Worm (Caenorhabditis elegans) whole organism, L1 larva: Measurements from ENCODE around the gene F29G9.1.
"Not testable (repeated sequence)": the region's sequence is repeated elsewhere in the genome, so short reads cannot be mapped to it uniquely, and the experiment has no call there.

ENCODE experiments used
- C34B4.2 ChIP-seq: sonication (generic microtip); optimal IDR thresholded peaks from 2 replicates; lab custom pipeline; 2017; ENCODE audit warnings: mild to moderate bottlenecking, missing genetic modification characterization, missing compliant biosample characterization
- alr-1 ChIP-seq: fragments of 200-800 bp; sonication (Bioruptor generic); optimal IDR thresholded peaks from 2 replicates; lab custom pipeline; 2018; ENCODE audit warnings: borderline replicate concordance, mild to moderate bottlenecking, missing genetic modification characterization, missing compliant biosample characterization
- aly-2 ChIP-seq: fragments of 150-350 bp; optimal IDR thresholded peaks from 2 replicates; lab custom pipeline; 2014; ENCODE audit warnings: missing biosample characterization, missing genetic modification characterization
- ceh-63 ChIP-seq: fragments of 200-800 bp; sonication (Bioruptor generic); optimal IDR thresholded peaks from 2 replicates; lab custom pipeline; 2018; ENCODE audit warnings: mild to moderate bottlenecking, missing genetic modification characterization, missing compliant biosample characterization
- ceh-88 ChIP-seq: fragments of 200-800 bp; sonication (Bioruptor generic); IDR thresholded peaks from 2 replicates; pipeline ENCODE4 v1.3.6; 2022; ENCODE audit warnings: missing genetic modification characterization, missing compliant biosample characterization
- ceh-90 ChIP-seq: sonication (generic microtip); optimal IDR thresholded peaks from 2 replicates; lab custom pipeline; 2016; ENCODE audit warnings: missing genetic modification characterization, missing compliant biosample characterization
- ces-1 ChIP-seq: fragments of 150-350 bp; optimal IDR thresholded peaks from 2 replicates; lab custom pipeline; 2014; ENCODE audit warnings: missing biosample characterization, missing genetic modification reagents, missing genetic modification characterization
- dsc-1 ChIP-seq: sonication (generic microtip); optimal IDR thresholded peaks from 2 replicates; lab custom pipeline; 2016; ENCODE audit warnings: mild to moderate bottlenecking, missing genetic modification characterization, missing compliant biosample characterization
- efl-1 ChIP-seq, 4 experiments: fragments of 150-350 bp; optimal IDR thresholded peaks in 3 of 4; peaks in 1 of 4; 1 replicate in 1 of 4; 2 replicates in 3 of 4; lab custom pipeline; 2014; ENCODE audit warnings: missing biosample characterization in 2 of 4, missing genetic modification characterization in 2 of 4, missing genetic modification reagents in 2 of 4
- egl-13 ChIP-seq: sonication (generic microtip); optimal IDR thresholded peaks from 2 replicates; lab custom pipeline; 2016; ENCODE audit warnings: missing genotype, missing genetic modification reagents, missing genetic modification characterization, missing compliant biosample characterization
- egl-27 ChIP-seq, 2 experiments: fragments of 150-350 bp in 1 of 2; sonication (generic microtip); optimal IDR thresholded peaks; 3 replicates each; lab custom pipeline; 2017 to 2018; ENCODE audit warnings: missing biosample characterization in 2 of 2, missing genetic modification characterization in 2 of 2, missing genetic modification reagents in 2 of 2
- ets-5 ChIP-seq: fragments of 200-800 bp; sonication (Bioruptor generic); IDR thresholded peaks from 2 replicates; pipeline ENCODE4 v1.3.6; 2022; ENCODE audit warnings: missing genetic modification characterization, missing compliant biosample characterization
- fkh-10 ChIP-seq: sonication (generic microtip); optimal IDR thresholded peaks from 2 replicates; lab custom pipeline; 2017; ENCODE audit warnings: missing biosample characterization, missing genetic modification reagents, missing genetic modification characterization
- fkh-4 ChIP-seq: sonication (generic microtip); optimal IDR thresholded peaks from 2 replicates; lab custom pipeline; 2016; ENCODE audit warnings: missing compliant biosample characterization, missing genetic modification characterization, borderline replicate concordance
- fkh-8 ChIP-seq: sonication (generic microtip); optimal IDR thresholded peaks from 2 replicates; lab custom pipeline; 2016; ENCODE audit warnings: mild to moderate bottlenecking, missing genetic modification characterization, missing compliant biosample characterization
- fos-1 ChIP-seq: fragments of 150-350 bp; optimal IDR thresholded peaks from 2 replicates; lab custom pipeline; 2014; ENCODE audit warnings: missing biosample characterization, missing genetic modification characterization
- grh-1 ChIP-seq: fragments of 200-800 bp; sonication (Bioruptor generic); IDR thresholded peaks from 2 replicates; pipeline ENCODE4 v1.3.6; 2022; ENCODE audit warnings: missing genetic modification reagents, missing genetic modification characterization, missing compliant biosample characterization
- hlh-17 ChIP-seq: fragments of 200-800 bp; sonication (Bioruptor generic); optimal IDR thresholded peaks from 2 replicates; lab custom pipeline; 2018; ENCODE audit warnings: missing genetic modification characterization, mild to moderate bottlenecking, missing compliant biosample characterization, moderate library complexity, borderline replicate concordance
- hpl-2 ChIP-seq: fragments of 150-350 bp; optimal IDR thresholded peaks from 2 replicates; lab custom pipeline; 2014; ENCODE audit warnings: missing biosample characterization, missing genetic modification reagents, missing genetic modification characterization
- irx-1 ChIP-seq: sonication (generic microtip); optimal IDR thresholded peaks from 2 replicates; lab custom pipeline; 2016; ENCODE audit warnings: missing genetic modification characterization, missing compliant biosample characterization
- isw-1 ChIP-seq: fragments of 200-800 bp; sonication (Bioruptor generic); IDR thresholded peaks from 2 replicates; pipeline ENCODE4 v1.3.6; 2022; ENCODE audit warnings: missing genetic modification characterization, missing compliant biosample characterization
- lin-15B ChIP-seq: fragments of 150-350 bp; sonication (generic microtip); optimal IDR thresholded peaks from 3 replicates; lab custom pipeline; 2014; ENCODE audit warnings: missing biosample characterization, missing genetic modification characterization
- lin-35 ChIP-seq, 2 experiments: fragments of 150-350 bp; optimal IDR thresholded peaks; 2 replicates each; lab custom pipeline; 2014; ENCODE audit warnings: missing biosample characterization in 2 of 2, missing genetic modification characterization in 2 of 2, missing genetic modification reagents in 2 of 2
- lin-39 ChIP-seq: fragments of 150-350 bp; optimal IDR thresholded peaks from 2 replicates; lab custom pipeline; 2014; ENCODE audit warnings: missing biosample characterization, missing genetic modification reagents, missing genetic modification characterization
- lir-3 ChIP-seq: sonication (generic microtip); optimal IDR thresholded peaks from 2 replicates; lab custom pipeline; 2016; ENCODE audit warnings: mild to moderate bottlenecking, missing genetic modification characterization, moderate library complexity, missing compliant biosample characterization; ENCODE audit not compliant: poor library complexity
- lsy-2 ChIP-seq, 2 experiments: fragments of 150-350 bp; optimal IDR thresholded peaks; 2 replicates each; lab custom pipeline; 2014; ENCODE audit warnings: missing biosample characterization in 2 of 2, missing genetic modification characterization in 2 of 2
- mab-9 ChIP-seq: fragments of 200-800 bp; sonication (Bioruptor generic); IDR thresholded peaks from 2 replicates; pipeline ENCODE4 v1.3.6; 2022; ENCODE audit warnings: missing genetic modification reagents, missing genetic modification characterization, missing compliant biosample characterization
- mdl-1 ChIP-seq, 2 experiments: fragments of 150-350 bp; optimal IDR thresholded peaks; 2 replicates each; lab custom pipeline; 2014 to 2017; ENCODE audit warnings: missing biosample characterization in 2 of 2, missing genetic modification characterization in 2 of 2, inconsistent platforms in 1 of 2
- mef-2 ChIP-seq: fragments of 150-350 bp; optimal IDR thresholded peaks from 2 replicates; lab custom pipeline; 2014; ENCODE audit warnings: missing biosample characterization, missing genetic modification characterization
- mep-1 ChIP-seq: fragments of 150-350 bp; optimal IDR thresholded peaks from 2 replicates; lab custom pipeline; 2014; ENCODE audit warnings: missing biosample characterization, missing genetic modification characterization
- nhr-19 ChIP-seq: fragments of 200-800 bp; sonication (Bioruptor generic); conservative IDR thresholded peaks from 2 replicates; pipeline ENCODE4 v1.3.6; 2022; ENCODE audit warnings: missing genetic modification characterization, missing compliant biosample characterization
- nhr-28 ChIP-seq: fragments of 150-350 bp; optimal IDR thresholded peaks from 2 replicates; lab custom pipeline; 2014; ENCODE audit warnings: missing biosample characterization, missing genetic modification characterization
- nhr-71 ChIP-seq: sonication (generic microtip); optimal IDR thresholded peaks from 2 replicates; lab custom pipeline; 2016; ENCODE audit warnings: mild to moderate bottlenecking, missing genetic modification characterization, moderate library complexity, missing compliant biosample characterization
- nhr-76 ChIP-seq: sonication (generic microtip); optimal IDR thresholded peaks from 2 replicates; lab custom pipeline; 2017; ENCODE audit warnings: missing biosample characterization, missing genetic modification characterization
- nhr-77 ChIP-seq: fragments of 150-350 bp; optimal IDR thresholded peaks from 2 replicates; lab custom pipeline; 2014; ENCODE audit warnings: missing biosample characterization, missing genetic modification characterization
- nhr-84 ChIP-seq: sonication (generic microtip); optimal IDR thresholded peaks from 2 replicates; lab custom pipeline; 2017; ENCODE audit warnings: missing biosample characterization, missing genetic modification characterization
- nhr-85 ChIP-seq: sonication (generic microtip); peaks from one replicate; lab custom pipeline; 2016; ENCODE audit warnings: missing genetic modification characterization, inconsistent platforms, missing compliant biosample characterization
- pag-3 ChIP-seq: sonication (generic microtip); optimal IDR thresholded peaks from 2 replicates; lab custom pipeline; 2017; ENCODE audit warnings: missing genetic modification characterization, mild to moderate bottlenecking, missing compliant biosample characterization, antibody characterized with exemption, borderline replicate concordance; ENCODE audit not compliant: insufficient read depth
- rnt-1 ChIP-seq: sonication (generic microtip); optimal IDR thresholded peaks from 2 replicates; lab custom pipeline; 2016; ENCODE audit warnings: mild to moderate bottlenecking, missing genetic modification characterization, moderate library complexity, missing compliant biosample characterization
- skn-1 ChIP-seq: fragments of 150-350 bp; optimal IDR thresholded peaks from 2 replicates; lab custom pipeline; 2014; ENCODE audit warnings: missing biosample characterization, missing genetic modification characterization
- sptf-1 ChIP-seq: fragments of 150-350 bp; optimal IDR thresholded peaks from 2 replicates; lab custom pipeline; 2014; ENCODE audit warnings: missing biosample characterization, missing genetic modification characterization
- tbx-2 ChIP-seq: sonication (generic microtip); optimal IDR thresholded peaks from 2 replicates; lab custom pipeline; 2016; ENCODE audit warnings: missing genetic modification characterization, missing compliant biosample characterization
- unc-30 ChIP-seq: sonication (generic microtip); optimal IDR thresholded peaks from 2 replicates; lab custom pipeline; 2017; ENCODE audit warnings: missing biosample characterization, missing genetic modification characterization
- vab-15 ChIP-seq: sonication (generic microtip); optimal IDR thresholded peaks from 2 replicates; lab custom pipeline; 2017; ENCODE audit warnings: missing genotype, mild to moderate bottlenecking, missing genetic modification characterization, missing compliant biosample characterization
- zag-1 ChIP-seq: fragments of 150-350 bp; optimal IDR thresholded peaks from 2 replicates; lab custom pipeline; 2014; ENCODE audit warnings: missing biosample characterization, missing genetic modification characterization
- ztf-11 ChIP-seq, 2 experiments: sonication (generic microtip); optimal IDR thresholded peaks; 2 replicates each; lab custom pipeline; 2016 to 2017; ENCODE audit warnings: missing genetic modification characterization in 2 of 2, missing biosample characterization in 1 of 2, missing compliant biosample characterization in 1 of 2

The F29G9.1 gene

DNA sequence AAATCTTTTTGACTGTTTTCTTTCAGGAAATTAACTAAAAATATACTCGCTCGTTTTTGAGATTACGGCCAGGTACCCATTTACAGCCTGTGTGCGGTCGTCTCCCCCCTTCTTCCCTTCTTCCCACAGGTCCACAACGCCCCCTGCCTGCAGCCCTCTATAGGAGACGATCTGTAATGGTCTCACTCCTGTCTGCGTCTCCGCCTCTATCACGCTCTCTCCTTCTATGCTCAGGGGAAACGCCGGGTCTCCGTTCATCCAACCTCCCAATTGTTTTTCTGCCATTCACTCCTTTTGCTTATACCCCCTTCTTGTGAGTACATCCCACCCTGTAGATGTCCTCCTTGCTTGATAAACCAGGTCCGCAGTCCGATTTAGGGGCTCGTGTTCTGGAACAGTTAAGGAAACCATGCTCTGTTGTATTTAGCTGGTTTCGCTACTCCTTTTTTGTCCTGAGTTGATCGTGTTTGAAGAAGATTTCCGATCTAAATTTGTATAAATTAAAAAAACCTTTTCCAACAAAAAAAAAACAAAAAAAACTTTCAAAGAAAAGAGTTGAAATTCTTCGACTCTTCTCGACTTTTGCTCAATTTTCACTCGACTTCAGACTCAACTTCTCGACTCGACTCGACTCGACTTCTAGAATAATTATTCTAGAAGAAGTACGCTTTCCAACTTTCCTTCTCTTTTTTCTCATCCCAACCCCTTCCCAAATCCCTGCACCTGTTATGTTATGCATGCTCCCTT, at the start of gene F29G9.1:
Gene F29G9.1 (plus strand): TSS at position 697 of the 747 bp plus-strand sequence.
- TF ChIP-seq egl-27 (tag; optimal IDR thresholded peaks at IDR 0.05; lab: Kevin White, UChicago); ces-1; mdl-1 (tag; optimal IDR thresholded peaks at IDR 0.05; lab: Kevin White, UChicago): not testable (repeated sequence)

ce11 chrV:5990383-5990782, 48.5 kb upstream of the F29G9.1 start, which contains the start of gene fut-8:
fut-8 (minus strand) TSS chrV:5990483.
- TF ChIP-seq dsc-1 (tag; lab: Kevin White, UChicago) = peak; percentile 43
- TF ChIP-seq C34B4.2 (tag; lab: Kevin White, UChicago) = no peak
- no peak for TF ChIP-seq nhr-85 (tag; lab: Kevin White, UChicago)

- TF ChIP-seq irx-1 (no peak), mep-1 (tag; lab: Kevin White, UChicago) (peak; percentile 78), grh-1 (GFP tag; lab: Robert Waterston, UW) (no peak), lsy-2 (tag; optimal IDR thresholded peaks at IDR 0.05; lab: Kevin White, UChicago) (peak; percentile 34 to 62), isw-1 (GFP tag; lab: Robert Waterston, UW) (peak; percentile 30; the same call in 1 of the 2 replicates), skn-1 (tag; lab: Kevin White, UChicago) (peak; percentile 0), zag-1 (tag; lab: Kevin White, UChicago) (no peak), sptf-1 (tag; lab: Kevin White, UChicago) (no peak), pag-3 (tag; lab: Kevin White, UChicago) (no peak), egl-13 (peak; percentile 19), nhr-71 (tag; lab: Kevin White, UChicago) (peak; percentile 67), nhr-28 (tag; lab: Kevin White, UChicago) (no peak), efl-1 (optimal IDR thresholded peaks at IDR 0.05; lab: Kevin White, UChicago) (peak; percentile 42 to 50), efl-1 (GFP tag; optimal IDR thresholded peaks at IDR 0.05 in 1 of 2; lab: Kevin White, UChicago) (peak; percentile 11 to 20), mab-9 (no peak), lin-15B (tag; lab: Kevin White, UChicago) (no peak), tbx-2 (tag; lab: Kevin White, UChicago) (peak; percentile 55), nhr-76 (no peak), fkh-10 (GFP tag; lab: Kevin White, UChicago) (peak; percentile 46), lir-3 (no peak), hlh-17 (no peak), fkh-4 (tag; lab: Kevin White, UChicago) (no peak), nhr-77 (tag; lab: Kevin White, UChicago) (no peak), nhr-84 (tag; lab: Kevin White, UChicago) (no peak), aly-2 (tag; lab: Kevin White, UChicago) (no peak), ets-5 (GFP tag; lab: Robert Waterston, UW) (no peak), mef-2 (no peak), lin-39 (tag; lab: Kevin White, UChicago) (no peak), vab-15 (tag; lab: Kevin White, UChicago) (no peak), ceh-88 (GFP tag; lab: Robert Waterston, UW) (no peak), ztf-11 (tag; optimal IDR thresholded peaks at IDR 0.05; lab: Kevin White, UChicago) (no peak), rnt-1 (tag; lab: Kevin White, UChicago) (peak; percentile 56), alr-1 (tag; lab: Kevin White, UChicago) (no peak), fkh-8 (tag; lab: Kevin White, UChicago) (peak; percentile 87), hpl-2 (GFP tag; lab: Kevin White, UChicago) (no peak), fos-1 (tag; lab: Kevin White, UChicago) (no peak), egl-27 (tag; optimal IDR thresholded peaks at IDR 0.05; lab: Kevin White, UChicago) (peak in 1 of 2 experiments; percentile 1), unc-30 (no peak), ceh-63 (GFP tag; lab: Kevin White, UChicago) (no peak), lin-35 (GFP tag; optimal IDR thresholded peaks at IDR 0.05; lab: Kevin White, UChicago) (peak in 1 of 2 experiments; percentile 29), ceh-90 (no peak), nhr-19 (GFP tag; lab: Robert Waterston, UW) (no peak)
Measured at ce11 chrV:5991490-5992069, 47.3 kb upstream of the F29G9.1 start.
